Fruit fly (Drosophila melanogaster): ENCODE results near the gene CG33700.

- TF ChIP-seq kay (GFP tag; ENCODE audit: borderline replicate concordance) = no peak
- no peak for TF ChIP-seq bab1 (GFP tag; optimal IDR thresholded peaks at IDR 0.05)
- TF ChIP-seq ovo (GFP tag; optimal IDR thresholded peaks at IDR 0.05) = no peak
- no peak for TF ChIP-seq Hr96 (GFP tag; optimal IDR thresholded peaks at IDR 0.05)
- TF ChIP-seq CG33017 (tag; optimal IDR thresholded peaks at IDR 0.05) = no peak
- no peak for TF ChIP-seq CG7101 (tag; optimal IDR thresholded peaks at IDR 0.05)
- TF ChIP-seq CG5204 (GFP tag; optimal IDR thresholded peaks at IDR 0.05) = no peak
Measured at dm6 chr3L:9559040-9559439, 33.7 kb upstream of the CG33700 start.

Measured in whole organism, adult.